Worm (Caenorhabditis elegans) whole organism, L2 larva: ENCODE measurements around the gene H40L08.2.

Source experiments
- C34F6.9 ChIP-seq: fragments of 150-350 bp; optimal IDR thresholded peaks from 2 replicates; lab custom pipeline; 2014; ENCODE audit warnings: missing biosample characterization, missing genetic modification characterization
- F13H6.1 ChIP-seq: sonication (generic microtip); optimal IDR thresholded peaks from 2 replicates; lab custom pipeline; 2016; ENCODE audit warnings: missing genetic modification characterization, missing compliant biosample characterization
- R02D3.7 ChIP-seq: fragments of 150-350 bp; optimal IDR thresholded peaks from 2 replicates; lab custom pipeline; 2014; ENCODE audit warnings: missing biosample characterization, missing genetic modification characterization
- Y55F3AM.14 ChIP-seq: fragments of 200-800 bp; sonication (Bioruptor generic); optimal IDR thresholded peaks from 2 replicates; lab custom pipeline; 2018; ENCODE audit warnings: mild to moderate bottlenecking, missing genetic modification characterization, missing compliant biosample characterization
- alr-1 ChIP-seq: fragments of 150-350 bp; optimal IDR thresholded peaks from 2 replicates; lab custom pipeline; 2014; ENCODE audit warnings: missing biosample characterization, missing genetic modification characterization
- aly-2 ChIP-seq: fragments of 150-350 bp; optimal IDR thresholded peaks from 2 replicates; lab custom pipeline; 2014; ENCODE audit warnings: missing biosample characterization, missing genetic modification characterization
- ama-1 ChIP-seq: fragments of 150-350 bp; optimal IDR thresholded peaks from 2 replicates; lab custom pipeline; 2018; ENCODE audit warnings: inconsistent platforms
- blmp-1 ChIP-seq: sonication (generic microtip); optimal IDR thresholded peaks from 2 replicates; lab custom pipeline; 2017; ENCODE audit warnings: missing genetic modification characterization, mild to moderate bottlenecking, missing compliant biosample characterization, antibody characterized with exemption, moderate library complexity; ENCODE audit not compliant: insufficient read depth
- ceh-16 ChIP-seq: fragments of 150-350 bp; optimal IDR thresholded peaks from 2 replicates; lab custom pipeline; 2014; ENCODE audit warnings: missing biosample characterization, missing genetic modification characterization
- ceh-82 ChIP-seq: fragments of 150-350 bp; optimal IDR thresholded peaks from 2 replicates; lab custom pipeline; 2014; ENCODE audit warnings: missing biosample characterization, missing genetic modification characterization
- crh-2 ChIP-seq: sonication (generic microtip); optimal IDR thresholded peaks from 2 replicates; lab custom pipeline; 2017; ENCODE audit warnings: missing biosample characterization, missing genetic modification characterization
- dmd-4 ChIP-seq: sonication (generic microtip); optimal IDR thresholded peaks from 2 replicates; lab custom pipeline; 2017; ENCODE audit warnings: missing biosample characterization, missing genetic modification characterization
- egl-27 ChIP-seq: sonication (generic microtip); optimal IDR thresholded peaks from 3 replicates; lab custom pipeline; 2017; ENCODE audit warnings: missing biosample characterization, missing genetic modification reagents, missing genetic modification characterization
- elt-1 ChIP-seq: fragments of 150-350 bp; optimal IDR thresholded peaks from 2 replicates; lab custom pipeline; 2014; ENCODE audit warnings: missing biosample characterization, missing genetic modification characterization
- elt-3 ChIP-seq: sonication (generic microtip); optimal IDR thresholded peaks from 2 replicates; lab custom pipeline; 2017; ENCODE audit warnings: missing biosample characterization, missing genetic modification characterization
- fos-1 ChIP-seq: fragments of 150-350 bp; optimal IDR thresholded peaks from 2 replicates; lab custom pipeline; 2014; ENCODE audit warnings: missing biosample characterization, missing genetic modification characterization
- lin-11 ChIP-seq: fragments of 150-350 bp; sonication (generic microtip); optimal IDR thresholded peaks from 2 replicates; lab custom pipeline; 2014; ENCODE audit warnings: missing biosample characterization, missing genetic modification characterization, inconsistent platforms, mixed read lengths
- lin-13 ChIP-seq: fragments of 150-350 bp; optimal IDR thresholded peaks from 2 replicates; lab custom pipeline; 2014; ENCODE audit warnings: missing biosample characterization, missing genetic modification reagents, missing genetic modification characterization
- lsy-2 ChIP-seq, 2 experiments: fragments of 150-350 bp in 1 of 2; sonication (generic microtip) in 1 of 2; optimal IDR thresholded peaks; 2 replicates each; lab custom pipeline; 2014 to 2017; ENCODE audit warnings: missing biosample characterization in 2 of 2, missing genetic modification characterization in 2 of 2
- mab-5 ChIP-seq: fragments of 150-350 bp; optimal IDR thresholded peaks from 2 replicates; lab custom pipeline; 2014; ENCODE audit warnings: missing biosample characterization, missing genetic modification characterization
- mbf-1 ChIP-seq: sonication (generic microtip); optimal IDR thresholded peaks from 2 replicates; lab custom pipeline; 2017; ENCODE audit warnings: missing biosample characterization, missing genetic modification characterization
- mdl-1 ChIP-seq, 2 experiments: fragments of 150-350 bp in 1 of 2; sonication (generic microtip) in 1 of 2; optimal IDR thresholded peaks; 2 replicates each; lab custom pipeline; 2017; ENCODE audit warnings: missing biosample characterization in 2 of 2, missing genetic modification characterization in 2 of 2
- nhr-10 ChIP-seq: sonication (generic microtip); optimal IDR thresholded peaks from 2 replicates; lab custom pipeline; 2017; ENCODE audit warnings: missing biosample characterization, missing genetic modification characterization
- nhr-11 ChIP-seq: fragments of 150-350 bp; optimal IDR thresholded peaks from 2 replicates; lab custom pipeline; 2014; ENCODE audit warnings: missing biosample characterization, missing genetic modification characterization
- nhr-12 ChIP-seq: fragments of 150-350 bp; optimal IDR thresholded peaks from 2 replicates; lab custom pipeline; 2014; ENCODE audit warnings: missing biosample characterization, missing genetic modification characterization
- nhr-129 ChIP-seq: fragments of 150-350 bp; optimal IDR thresholded peaks from 2 replicates; lab custom pipeline; 2014; ENCODE audit warnings: missing biosample characterization, missing genetic modification characterization
- nhr-23 ChIP-seq: fragments of 150-350 bp; optimal IDR thresholded peaks from 2 replicates; lab custom pipeline; 2014; ENCODE audit warnings: missing biosample characterization, missing genetic modification reagents, missing genetic modification characterization
- nhr-237 ChIP-seq: fragments of 150-350 bp; optimal IDR thresholded peaks from 2 replicates; lab custom pipeline; 2014; ENCODE audit warnings: missing biosample characterization, missing genetic modification characterization
- nhr-25 ChIP-seq: fragments of 150-350 bp; sonication (generic microtip); optimal IDR thresholded peaks from 3 replicates; lab custom pipeline; 2014; ENCODE audit warnings: missing biosample characterization, missing genetic modification characterization
- nhr-77 ChIP-seq: fragments of 150-350 bp; optimal IDR thresholded peaks from 2 replicates; lab custom pipeline; 2014; ENCODE audit warnings: missing biosample characterization, missing genetic modification characterization
- sem-4 ChIP-seq: fragments of 150-350 bp; optimal IDR thresholded peaks from 2 replicates; lab custom pipeline; 2014; ENCODE audit warnings: missing biosample characterization, missing genetic modification reagents, missing genetic modification characterization
- snpc-4 ChIP-seq: fragments of 150-350 bp; optimal IDR thresholded peaks from 2 replicates; lab custom pipeline; 2014; ENCODE audit warnings: missing biosample characterization, missing genetic modification characterization
- unc-55 ChIP-seq: fragments of 150-350 bp; sonication (generic microtip); optimal IDR thresholded peaks from 3 replicates; lab custom pipeline; 2014; ENCODE audit warnings: missing biosample characterization, missing genetic modification reagents, missing genetic modification characterization
- unc-62 ChIP-seq: fragments of 150-350 bp; optimal IDR thresholded peaks from 2 replicates; lab custom pipeline; 2014; ENCODE audit warnings: missing biosample characterization, missing genetic modification reagents, missing genetic modification characterization
- zag-1 ChIP-seq: fragments of 150-350 bp; optimal IDR thresholded peaks from 2 replicates; lab custom pipeline; 2014; ENCODE audit warnings: missing biosample characterization, missing genetic modification characterization
- ztf-1 ChIP-seq: fragments of 200-800 bp; sonication (Bioruptor generic); conservative IDR thresholded peaks from 2 replicates; pipeline ENCODE4 v1.3.6; 2022; ENCODE audit warnings: missing genetic modification characterization, missing compliant biosample characterization
- ztf-4 ChIP-seq: fragments of 150-350 bp; optimal IDR thresholded peaks from 2 replicates; lab custom pipeline; 2014; ENCODE audit warnings: missing biosample characterization, missing genetic modification characterization

Gene H40L08.2

ce11 chrX:15120545-15120944, 43.0 kb upstream of the H40L08.2 start:
- TF ChIP-seq ama-1 (lab: Kevin White, UChicago): no peak
- no peak for TF ChIP-seq lsy-2 (tag; optimal IDR thresholded peaks at IDR 0.05; lab: Kevin White, UChicago)
- no peak for TF ChIP-seq mdl-1 (tag; optimal IDR thresholded peaks at IDR 0.05; lab: Kevin White, UChicago)
- TF ChIP-seq dmd-4 (tag; lab: Kevin White, UChicago): no peak
- no peak for TF ChIP-seq elt-3 (tag; lab: Kevin White, UChicago)
- no peak for TF ChIP-seq lin-13 (GFP tag; lab: Kevin White, UChicago)
- no peak for TF ChIP-seq Y55F3AM.14 (GFP tag; lab: Kevin White, UChicago)
- no peak for TF ChIP-seq zag-1
- no peak for TF ChIP-seq C34F6.9 (tag; lab: Kevin White, UChicago)

ce11 chrX:15116514-15116913, 39.0 kb upstream of the H40L08.2 start, which contains the start of gene R07D5.2:
TSS of gene R07D5.2 (minus strand) at chrX:15116614.
- TF ChIP-seq ztf-1: no peak
- TF ChIP-seq nhr-10 (tag; lab: Kevin White, UChicago): no peak
- no peak for TF ChIP-seq lin-11 (tag; lab: Kevin White, UChicago)
- no peak for TF ChIP-seq ceh-16 (tag; lab: Kevin White, UChicago)
- no peak for TF ChIP-seq lsy-2 (tag; optimal IDR thresholded peaks at IDR 0.05; lab: Kevin White, UChicago)
- TF ChIP-seq snpc-4 (tag; lab: Kevin White, UChicago): no peak
- TF ChIP-seq crh-2: no peak
- no peak for TF ChIP-seq egl-27 (tag; lab: Kevin White, UChicago)
- TF ChIP-seq alr-1: no peak
- no peak for TF ChIP-seq zag-1
- TF ChIP-seq dmd-4 (tag; lab: Kevin White, UChicago): no peak
- TF ChIP-seq ceh-82 (tag; lab: Kevin White, UChicago): no peak
- no peak for TF ChIP-seq elt-3 (tag; lab: Kevin White, UChicago)
- TF ChIP-seq nhr-129 (tag; lab: Kevin White, UChicago): no peak
- no peak for TF ChIP-seq unc-62 (GFP tag; lab: Kevin White, UChicago)

ce11 chrX:15115748-15116147, 38.2 kb upstream of the H40L08.2 start:
- no peak for TF ChIP-seq nhr-77 (tag; lab: Kevin White, UChicago)
- no peak for TF ChIP-seq ceh-16 (tag; lab: Kevin White, UChicago)
- TF ChIP-seq F13H6.1 (tag; lab: Kevin White, UChicago): no peak
- no peak for TF ChIP-seq nhr-23
- TF ChIP-seq alr-1: no peak
- TF ChIP-seq fos-1 (tag; lab: Kevin White, UChicago): no peak
- TF ChIP-seq crh-2: no peak
- no peak for TF ChIP-seq nhr-25 (tag; lab: Kevin White, UChicago)
- no peak for TF ChIP-seq nhr-237 (tag; lab: Kevin White, UChicago)
- TF ChIP-seq, all 48 proteins: peak for 0

- no peak for TF ChIP-seq lsy-2 (tag; optimal IDR thresholded peaks at IDR 0.05; lab: Kevin White, UChicago)
- TF ChIP-seq mab-5 (tag; lab: Kevin White, UChicago): no peak
- no peak for TF ChIP-seq snpc-4 (tag; lab: Kevin White, UChicago)
- TF ChIP-seq mbf-1 (tag; lab: Kevin White, UChicago): no peak
- no peak for TF ChIP-seq ceh-16 (tag; lab: Kevin White, UChicago)
- no peak for TF ChIP-seq nhr-12 (tag; lab: Kevin White, UChicago)
- no peak for TF ChIP-seq C34F6.9 (tag; lab: Kevin White, UChicago)
- no peak for TF ChIP-seq ztf-4
- TF ChIP-seq R02D3.7 (tag; lab: Kevin White, UChicago): no peak
Observed at ce11 chrX:15112172-15112571, 34.6 kb upstream of the H40L08.2 start.

- TF ChIP-seq snpc-4 (tag; lab: Kevin White, UChicago) (no peak), ceh-82 (tag; lab: Kevin White, UChicago) (no peak), nhr-23 (no peak), unc-55 (GFP tag; lab: Kevin White, UChicago) (no peak), lin-11 (tag; lab: Kevin White, UChicago) (no peak), nhr-11 (tag; lab: Kevin White, UChicago) (no peak), sem-4 (tag; lab: Kevin White, UChicago) (no peak), aly-2 (tag; lab: Kevin White, UChicago) (no peak), Y55F3AM.14 (GFP tag; lab: Kevin White, UChicago) (no peak), nhr-129 (tag; lab: Kevin White, UChicago) (no peak), unc-62 (GFP tag; lab: Kevin White, UChicago) (no peak), C34F6.9 (tag; lab: Kevin White, UChicago) (no peak), F13H6.1 (tag; lab: Kevin White, UChicago) (no peak), elt-1 (tag; lab: Kevin White, UChicago) (no peak), ztf-4 (no peak), ama-1 (lab: Kevin White, UChicago) (no peak), blmp-1 (no peak)
Observed at ce11 chrX:15107747-15108252, 30.3 kb upstream of the H40L08.2 start, which contains the start of gene mlt-9. TSS of gene mlt-9 (minus strand) at chrX:15107797.
